Fruit fly (Drosophila melanogaster) S2 (cell line): Measurements from ENCODE around the gene AIMP2.

ENCODE experiments used
- CG8478 ChIP-seq: fragments of >200 bp; optimal IDR thresholded peaks from 2 replicates; lab custom pipeline; 2018
- CTCF ChIP-seq, 2 experiments: fragments of >200 bp; optimal IDR thresholded peaks; 2 replicates each; lab custom pipeline; 2018

DNA sequence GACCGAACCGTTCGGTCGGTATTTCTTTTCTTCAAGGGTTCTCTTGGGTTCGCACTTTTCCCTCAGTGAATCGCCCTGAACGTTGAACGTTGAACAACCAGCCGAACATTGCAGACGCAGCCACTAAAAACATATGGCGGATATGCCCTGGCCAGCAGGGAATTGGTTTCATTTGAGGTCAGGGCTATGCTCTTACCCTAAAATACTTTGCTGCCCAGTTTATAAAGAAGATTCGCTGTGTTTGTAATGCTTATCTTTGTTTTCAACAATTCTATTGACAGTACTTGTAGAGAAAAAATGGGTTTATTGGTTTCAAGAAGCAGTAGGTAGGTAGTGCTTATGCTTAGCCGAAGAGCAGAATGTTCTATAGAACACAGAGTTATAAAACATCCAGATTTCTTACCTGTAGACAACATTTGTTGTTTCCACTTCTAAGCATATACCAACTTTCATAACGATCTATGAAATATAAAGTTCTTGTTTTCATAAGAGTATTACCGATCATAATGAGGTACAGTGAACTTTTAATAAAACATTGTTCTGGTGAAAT, 11.8 kb downstream of the AIMP2 start:
- TF ChIP-seq CG8478 (lab: Kevin White, UChicago) (no peak), CTCF (optimal IDR thresholded peaks at IDR 0.05; lab: Kevin White, UChicago) (no peak)
